Worm (Caenorhabditis elegans): ENCODE measurements around the gene hsp-12.2.
A peak's percentile ranks its signal among the peaks of the same experiment; 100 is the strongest.

hsp-12.2 gene

DNA sequence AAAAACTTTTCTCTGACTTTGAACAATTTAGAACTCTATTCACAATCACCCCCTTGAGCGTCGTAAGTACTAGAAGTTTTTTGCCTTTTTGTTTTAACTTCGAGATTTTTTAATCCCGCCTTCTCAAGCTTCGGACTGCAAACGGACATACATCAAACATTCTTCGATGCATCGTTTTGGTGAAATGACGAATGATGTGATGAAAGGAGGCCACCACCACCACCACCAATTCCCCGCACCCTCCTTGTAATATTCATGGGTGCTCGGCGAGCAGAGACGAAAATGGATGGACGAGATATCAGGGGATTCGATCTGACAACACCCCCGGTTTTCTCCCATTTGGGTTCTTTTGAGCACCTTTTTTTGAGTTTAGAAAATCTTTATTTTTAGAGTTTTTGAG, 8.1 kb downstream of the hsp-12.2 start:
- TF ChIP-seq daf-12 (tag; optimal IDR thresholded peaks at IDR 0.05): no peak
- TF ChIP-seq lin-39 (tag; optimal IDR thresholded peaks at IDR 0.05): peak; percentile 49
- no peak for TF ChIP-seq nhr-237 (tag; optimal IDR thresholded peaks at IDR 0.05)

DNA sequence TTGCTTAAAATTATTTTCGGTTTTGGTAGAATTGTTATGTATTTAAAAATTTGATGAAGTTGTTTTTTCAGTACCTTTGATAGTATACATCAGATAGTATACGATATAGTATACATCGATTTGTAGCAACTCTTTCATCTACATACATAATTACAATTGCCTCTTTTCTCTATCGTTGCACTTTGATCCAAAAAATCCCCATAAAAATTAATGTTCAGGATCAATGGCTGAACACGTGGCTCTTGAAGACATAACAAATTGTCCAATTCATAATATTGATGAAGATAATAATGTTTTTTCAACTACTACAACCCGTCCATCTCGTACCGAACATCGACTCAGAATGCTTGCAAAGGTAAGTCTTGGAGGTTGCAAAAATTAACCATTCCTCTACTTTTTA, 10.9 kb downstream of the hsp-12.2 start, which contains the start of gene D2007.2:
D2007.2 (plus strand) TSS at position 213 of the 400 bp plus-strand sequence.
- TF ChIP-seq fkh-2 (tag; optimal IDR thresholded peaks at IDR 0.05) (no peak), ama-1 (optimal IDR thresholded peaks at IDR 0.05) (no peak), nhr-43 (tag; optimal IDR thresholded peaks at IDR 0.05; ENCODE audit: poor library complexity, severe bottlenecking) (no peak), nhr-12 (tag; optimal IDR thresholded peaks at IDR 0.05) (no peak), ztf-11 (tag; optimal IDR thresholded peaks at IDR 0.05) (no peak), nhr-237 (tag; optimal IDR thresholded peaks at IDR 0.05) (no peak), fos-1 (tag; optimal IDR thresholded peaks at IDR 0.05) (no peak), lsy-12 (tag; optimal IDR thresholded peaks at IDR 0.05) (no peak), tbx-2 (tag; optimal IDR thresholded peaks at IDR 0.05) (no peak), ceh-28 (tag; optimal IDR thresholded peaks at IDR 0.05) (no peak), lin-39 (tag; optimal IDR thresholded peaks at IDR 0.05) (no peak), egl-27 (tag; optimal IDR thresholded peaks at IDR 0.05) (no peak), unc-62 (GFP tag; optimal IDR thresholded peaks at IDR 0.05) (no peak), nhr-67 (tag; optimal IDR thresholded peaks at IDR 0.05) (no peak), pqm-1 (tag; optimal IDR thresholded peaks at IDR 0.05) (no peak)

DNA sequence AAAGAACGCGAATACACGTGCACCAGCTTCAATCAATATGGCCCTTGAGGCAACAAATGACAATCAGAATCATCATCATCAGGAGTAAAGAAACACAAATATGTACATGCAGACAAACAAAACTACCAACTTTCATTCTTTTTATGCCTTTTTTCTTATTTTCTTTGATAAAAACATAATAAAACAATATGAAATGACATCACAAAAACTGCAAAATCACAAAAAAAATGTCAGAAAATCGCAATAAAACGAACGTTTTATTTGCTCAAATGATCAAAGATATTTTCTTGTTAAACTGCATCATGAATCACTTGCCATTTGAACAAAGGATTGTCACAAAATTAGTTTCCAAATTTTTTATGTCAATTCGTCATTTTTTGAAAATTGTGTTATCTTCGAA, 16.5 kb downstream of the hsp-12.2 start:
- TF ChIP-seq jun-1 (tag; optimal IDR thresholded peaks at IDR 0.05): no peak
- no peak for TF ChIP-seq nhr-76 (tag; optimal IDR thresholded peaks at IDR 0.05)
- TF ChIP-seq nhr-43 (tag; optimal IDR thresholded peaks at IDR 0.05; ENCODE audit: poor library complexity, severe bottlenecking): no peak
- TF ChIP-seq eor-1 (tag; optimal IDR thresholded peaks at IDR 0.05): no peak
- no peak for TF ChIP-seq ceh-9 (tag; optimal IDR thresholded peaks at IDR 0.05)
- TF ChIP-seq pha-4 (tag; optimal IDR thresholded peaks at IDR 0.05): peak; percentile 6
- TF ChIP-seq nfya-1 (tag; optimal IDR thresholded peaks at IDR 0.05; ENCODE audit: insufficient read depth): no peak
- TF ChIP-seq nhr-67 (tag; optimal IDR thresholded peaks at IDR 0.05): no peak
- TF ChIP-seq lsy-12 (tag; optimal IDR thresholded peaks at IDR 0.05): no peak
- TF ChIP-seq elt-2 (tag; optimal IDR thresholded peaks at IDR 0.05): peak; percentile 55
- TF ChIP-seq zag-1 (tag; optimal IDR thresholded peaks at IDR 0.05): no peak

DNA sequence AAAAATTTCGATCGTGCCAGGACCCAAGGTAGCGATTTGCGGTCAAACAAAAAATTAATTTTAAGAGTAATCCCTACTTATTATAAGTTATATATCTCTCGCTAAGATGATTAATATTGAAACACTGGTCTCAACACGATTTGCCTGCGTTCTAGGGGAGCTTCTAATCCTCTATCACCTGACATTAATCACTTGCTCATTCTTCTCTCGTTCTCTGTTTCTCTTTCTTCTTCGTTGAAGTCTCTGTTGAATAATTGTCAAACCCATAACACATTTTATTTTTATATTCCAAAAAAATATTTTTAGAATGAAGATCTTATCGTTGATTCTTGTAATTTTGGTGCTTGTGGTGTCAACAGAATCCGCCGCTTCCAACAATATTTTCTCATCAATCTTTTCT, 17.3 kb downstream of the hsp-12.2 start, which contains the start of gene D2007.1:
D2007.1 (plus strand) TSS at position 301 of the 400 bp plus-strand sequence.
- TF ChIP-seq nhr-28 (tag; optimal IDR thresholded peaks at IDR 0.05): no peak
- no peak for TF ChIP-seq mdl-1 (tag; optimal IDR thresholded peaks at IDR 0.05)
- TF ChIP-seq ceh-9 (tag; optimal IDR thresholded peaks at IDR 0.05): no peak
- no peak for TF ChIP-seq elt-2 (tag; optimal IDR thresholded peaks at IDR 0.05)
- no peak for TF ChIP-seq nhr-67 (tag; optimal IDR thresholded peaks at IDR 0.05)
- TF ChIP-seq nfya-1 (tag; optimal IDR thresholded peaks at IDR 0.05; ENCODE audit: insufficient read depth): no peak
- no peak for TF ChIP-seq unc-62 (GFP tag; optimal IDR thresholded peaks at IDR 0.05)
- no peak for TF ChIP-seq lin-39 (tag; optimal IDR thresholded peaks at IDR 0.05)
- no peak for TF ChIP-seq eor-1 (tag; optimal IDR thresholded peaks at IDR 0.05)
- no peak for TF ChIP-seq nhr-12 (tag; optimal IDR thresholded peaks at IDR 0.05)

DNA sequence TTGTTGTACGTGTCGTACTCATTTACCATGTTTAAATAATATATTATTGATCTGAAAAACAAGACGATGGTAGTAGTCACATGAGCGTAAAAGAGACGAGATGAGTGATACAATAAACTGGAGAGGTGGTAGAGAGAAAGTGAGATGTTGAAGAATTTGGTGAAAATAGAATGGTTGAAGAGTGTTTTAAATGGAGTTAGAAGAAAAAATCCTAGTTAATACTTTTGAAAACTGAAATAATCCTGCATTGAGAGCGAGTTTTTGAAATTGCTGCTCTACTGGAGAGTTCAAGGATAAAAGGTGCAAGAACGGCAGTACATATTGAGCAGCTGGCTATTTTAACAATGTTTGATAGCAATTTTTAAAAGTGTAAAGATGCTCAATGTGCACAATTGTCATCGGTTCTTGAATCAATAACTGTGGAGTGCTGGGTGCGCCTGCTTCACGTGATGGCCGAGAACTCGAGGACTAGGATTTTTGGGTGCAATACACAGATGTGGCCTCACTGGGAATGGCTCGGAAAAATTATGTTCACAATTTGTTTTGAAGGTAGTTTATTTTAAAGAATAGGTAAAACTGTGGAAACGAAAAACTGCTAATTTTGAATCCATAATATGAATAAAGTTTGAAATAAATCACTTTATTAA, 20.4 kb downstream of the hsp-12.2 start, which contains the start of gene atg-13:
atg-13 (minus strand) TSS at position 51 of the 647 bp plus-strand sequence.
- TF ChIP-seq elt-2 (tag; optimal IDR thresholded peaks at IDR 0.05): peak; percentile 15
- no peak for TF ChIP-seq snpc-4 (tag; optimal IDR thresholded peaks at IDR 0.05)
- TF ChIP-seq hmg-11 (tag; optimal IDR thresholded peaks at IDR 0.05): peak; percentile 9
- peak; percentile 43 for TF ChIP-seq nfya-1 (tag; optimal IDR thresholded peaks at IDR 0.05; ENCODE audit: insufficient read depth)
- TF ChIP-seq pha-4 (tag; optimal IDR thresholded peaks at IDR 0.05): peak; percentile 62

DNA sequence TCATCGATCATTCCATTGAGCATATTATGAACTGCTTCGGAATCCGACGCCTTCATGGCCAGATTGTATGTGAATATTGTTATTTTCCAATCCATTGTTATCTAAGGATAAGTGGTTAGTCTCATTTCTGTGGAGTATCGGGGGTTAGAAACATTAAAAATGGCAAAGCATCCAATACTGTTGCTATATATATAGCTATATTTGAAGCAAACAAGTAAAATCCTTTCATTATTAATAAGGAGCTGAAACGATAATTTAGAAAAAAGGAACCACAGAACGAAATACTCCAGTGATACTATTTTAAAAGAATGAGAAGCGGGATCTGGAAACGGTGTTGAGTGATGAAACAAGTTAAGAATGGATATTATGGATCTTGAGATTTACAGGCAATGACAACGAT, 23.4 kb downstream of the hsp-12.2 start, which contains the start of gene inpp-5K:
inpp-5K (minus strand) TSS at position 101 of the 400 bp plus-strand sequence.
- no peak for TF ChIP-seq unc-39 (tag; optimal IDR thresholded peaks at IDR 0.05)
- TF ChIP-seq skn-1 (tag; optimal IDR thresholded peaks at IDR 0.05): no peak
- TF ChIP-seq nhr-25 (tag; optimal IDR thresholded peaks at IDR 0.05): peak; percentile 13
- TF ChIP-seq mdl-1 (tag; optimal IDR thresholded peaks at IDR 0.05): no peak
- TF ChIP-seq pha-4 (tag; optimal IDR thresholded peaks at IDR 0.05): no peak

Measured in whole organism, L3 larva.